Worm (Caenorhabditis elegans) whole organism, L3 larva: ENCODE results near the gene ZK470.2.

Experiments
- ZK546.5 ChIP-seq: sonication (generic microtip); optimal IDR thresholded peaks from 2 replicates; lab custom pipeline; 2017; ENCODE audit warnings: missing biosample characterization, missing genetic modification characterization
- aly-2 ChIP-seq: fragments of 150-350 bp; optimal IDR thresholded peaks from 2 replicates; lab custom pipeline; 2014; ENCODE audit warnings: missing biosample characterization, missing genetic modification characterization
- ama-1 ChIP-seq: fragments of 150-350 bp; optimal IDR thresholded peaks from 2 replicates; lab custom pipeline; 2018
- ceh-16 ChIP-seq: sonication (generic microtip); optimal IDR thresholded peaks from 2 replicates; lab custom pipeline; 2017; ENCODE audit warnings: missing biosample characterization, missing genetic modification characterization
- ceh-82 ChIP-seq: fragments of 150-350 bp; optimal IDR thresholded peaks from 2 replicates; lab custom pipeline; 2014; ENCODE audit warnings: missing biosample characterization, missing genetic modification characterization
- ceh-9 ChIP-seq: sonication (generic microtip); optimal IDR thresholded peaks from 2 replicates; lab custom pipeline; 2018; ENCODE audit warnings: missing biosample characterization, missing genetic modification characterization
- egl-27 ChIP-seq: sonication (generic microtip); optimal IDR thresholded peaks from 4 replicates; lab custom pipeline; 2017; ENCODE audit warnings: missing biosample characterization, missing genetic modification reagents, missing genetic modification characterization
- egl-5 ChIP-seq: fragments of 150-350 bp; optimal IDR thresholded peaks from 2 replicates; lab custom pipeline; 2017; ENCODE audit warnings: missing biosample characterization, missing genetic modification reagents, missing genetic modification characterization, inconsistent platforms
- elt-1 ChIP-seq: fragments of 150-350 bp; optimal IDR thresholded peaks from 2 replicates; lab custom pipeline; 2014; ENCODE audit warnings: missing biosample characterization, missing genetic modification characterization
- elt-2 ChIP-seq: sonication (generic microtip); optimal IDR thresholded peaks from 2 replicates; lab custom pipeline; 2016; ENCODE audit warnings: missing genetic modification reagents, mild to moderate bottlenecking, missing genetic modification characterization, missing compliant biosample characterization
- elt-3 ChIP-seq, 3 experiments: fragments of 150-350 bp in 1 of 3; sonication (generic microtip) in 2 of 3; optimal IDR thresholded peaks; 2 replicates in 2 of 3; 4 replicates in 1 of 3; lab custom pipeline; 2014 to 2017; ENCODE audit warnings: missing biosample characterization in 3 of 3, missing genetic modification characterization in 3 of 3
- eor-1 ChIP-seq, 2 experiments: fragments of 150-350 bp; optimal IDR thresholded peaks; 2 replicates each; lab custom pipeline; 2014 to 2018; ENCODE audit warnings: missing biosample characterization in 2 of 2, missing genetic modification characterization in 2 of 2
- fkh-2 ChIP-seq: fragments of 150-350 bp; optimal IDR thresholded peaks from 2 replicates; lab custom pipeline; 2014; ENCODE audit warnings: missing biosample characterization, missing genetic modification reagents, missing genetic modification characterization
- fos-1 ChIP-seq: fragments of 150-350 bp; optimal IDR thresholded peaks from 2 replicates; lab custom pipeline; 2014; ENCODE audit warnings: missing biosample characterization, missing genetic modification characterization
- hmg-11 ChIP-seq: sonication (generic microtip); optimal IDR thresholded peaks from 2 replicates; lab custom pipeline; 2016; ENCODE audit warnings: missing genetic modification characterization, missing compliant biosample characterization
- lin-15B ChIP-seq: fragments of 150-350 bp; optimal IDR thresholded peaks from 2 replicates; lab custom pipeline; 2014; ENCODE audit warnings: missing biosample characterization, missing genetic modification characterization
- lsy-12 ChIP-seq: sonication (generic microtip); optimal IDR thresholded peaks from 2 replicates; lab custom pipeline; 2016; ENCODE audit warnings: mild to moderate bottlenecking, missing genetic modification characterization, missing compliant biosample characterization
- mdl-1 ChIP-seq: fragments of 150-350 bp; optimal IDR thresholded peaks from 2 replicates; lab custom pipeline; 2014; ENCODE audit warnings: missing biosample characterization, missing genetic modification characterization
- nfya-1 ChIP-seq: sonication (generic microtip); optimal IDR thresholded peaks from 2 replicates; lab custom pipeline; 2017; ENCODE audit warnings: missing genetic modification characterization, mild to moderate bottlenecking, missing compliant biosample characterization, antibody characterized with exemption, moderate library complexity; ENCODE audit not compliant: insufficient read depth
- nhr-12 ChIP-seq: fragments of 150-350 bp; optimal IDR thresholded peaks from 2 replicates; lab custom pipeline; 2014; ENCODE audit warnings: missing biosample characterization, missing genetic modification characterization
- nhr-23 ChIP-seq: fragments of 150-350 bp; optimal IDR thresholded peaks from 2 replicates; lab custom pipeline; 2014; ENCODE audit warnings: missing biosample characterization, missing genetic modification reagents, missing genetic modification characterization
- nhr-237 ChIP-seq: fragments of 150-350 bp; optimal IDR thresholded peaks from 2 replicates; lab custom pipeline; 2014; ENCODE audit warnings: missing biosample characterization, missing genetic modification characterization
- nhr-25 ChIP-seq: sonication (generic microtip); optimal IDR thresholded peaks from 2 replicates; lab custom pipeline; 2017; ENCODE audit warnings: missing biosample characterization, missing genetic modification characterization
- nhr-28 ChIP-seq: fragments of 150-350 bp; optimal IDR thresholded peaks from 2 replicates; lab custom pipeline; 2014; ENCODE audit warnings: missing biosample characterization, missing genetic modification characterization
- nhr-43 ChIP-seq: sonication (generic microtip); optimal IDR thresholded peaks from 2 replicates; lab custom pipeline; 2016; ENCODE audit warnings: mild to moderate bottlenecking, missing genetic modification characterization, missing compliant biosample characterization; ENCODE audit not compliant: poor library complexity, severe bottlenecking
- nhr-67 ChIP-seq: fragments of 150-350 bp; optimal IDR thresholded peaks from 2 replicates; lab custom pipeline; 2014; ENCODE audit warnings: missing biosample characterization, missing genetic modification characterization
- pha-4 ChIP-seq: fragments of 150-350 bp; optimal IDR thresholded peaks from 2 replicates; lab custom pipeline; 2014; ENCODE audit warnings: missing biosample characterization, missing genetic modification reagents, missing genetic modification characterization
- pqm-1 ChIP-seq: fragments of 150-350 bp; optimal IDR thresholded peaks from 2 replicates; lab custom pipeline; 2017; ENCODE audit warnings: missing biosample characterization, missing genetic modification characterization, inconsistent platforms
- sea-2 ChIP-seq: fragments of 150-350 bp; sonication (generic microtip); optimal IDR thresholded peaks from 4 replicates; lab custom pipeline; 2014; ENCODE audit warnings: missing biosample characterization, missing genetic modification reagents, missing genetic modification characterization
- snpc-4 ChIP-seq: fragments of 150-350 bp; optimal IDR thresholded peaks from 2 replicates; lab custom pipeline; 2014; ENCODE audit warnings: missing biosample characterization, missing genetic modification characterization
- tbx-2 ChIP-seq: sonication (generic microtip); optimal IDR thresholded peaks from 2 replicates; lab custom pipeline; 2016; ENCODE audit warnings: mild to moderate bottlenecking, missing genetic modification characterization, missing compliant biosample characterization
- unc-62 ChIP-seq: fragments of 150-350 bp; sonication (generic microtip); optimal IDR thresholded peaks from 4 replicates; lab custom pipeline; 2014; ENCODE audit warnings: missing biosample characterization, missing genetic modification reagents, missing genetic modification characterization
- zag-1 ChIP-seq: fragments of 150-350 bp; optimal IDR thresholded peaks from 2 replicates; lab custom pipeline; 2014; ENCODE audit warnings: missing biosample characterization, missing genetic modification characterization
- ztf-4 ChIP-seq: fragments of 150-350 bp; optimal IDR thresholded peaks from 2 replicates; lab custom pipeline; 2014; ENCODE audit warnings: missing biosample characterization, missing genetic modification characterization

Gene ZK470.2

ce11 chrX:4146798-4147543, 12.0 kb downstream of the ZK470.2 start:
- TF ChIP-seq nhr-43 (tag; lab: Kevin White, UChicago) = peak; percentile 73
- TF ChIP-seq unc-62 = no peak
- peak; percentile 16 for TF ChIP-seq nhr-25 (tag; lab: Kevin White, UChicago)
- peak; percentile 79 for TF ChIP-seq ama-1
- no peak for TF ChIP-seq sea-2 (GFP tag; lab: Kevin White, UChicago)
- TF ChIP-seq egl-5 (tag; lab: Kevin White, UChicago) = no peak
- no peak for TF ChIP-seq elt-1
- peak; percentile 24 for TF ChIP-seq lsy-12

- TF ChIP-seq elt-2 (tag; lab: Kevin White, UChicago) (peak; percentile 1), nhr-23 (tag; lab: Kevin White, UChicago) (peak; percentile 55), nhr-28 (tag; lab: Kevin White, UChicago) (no peak), egl-27 (tag; lab: Kevin White, UChicago) (no peak), eor-1 (tag; optimal IDR thresholded peaks at IDR 0.05; lab: Kevin White, UChicago) (no peak), elt-1 (no peak), snpc-4 (no peak), aly-2 (tag; lab: Kevin White, UChicago) (peak; percentile 28), elt-3 (tag; optimal IDR thresholded peaks at IDR 0.05; lab: Kevin White, UChicago) (peak in 1 of 3 experiments; percentile 69), tbx-2 (peak; percentile 19), ceh-16 (tag; lab: Kevin White, UChicago) (no peak), ceh-9 (tag; lab: Kevin White, UChicago) (no peak), ztf-4 (tag; lab: Kevin White, UChicago) (peak; percentile 92), fkh-2 (tag; lab: Kevin White, UChicago) (no peak), fos-1 (tag; lab: Kevin White, UChicago) (no peak), lsy-12 (peak; percentile 23), nhr-43 (tag; lab: Kevin White, UChicago) (peak; percentile 54), zag-1 (no peak), nfya-1 (tag; lab: Kevin White, UChicago) (peak; percentile 67), ama-1 (peak; percentile 97), pha-4 (tag; lab: Kevin White, UChicago) (peak; percentile 38), nhr-25 (tag; lab: Kevin White, UChicago) (peak; percentile 89)
Measured at ce11 chrX:4147600-4148448, 12.9 kb downstream of the ZK470.2 start.

ce11 chrX:4148449-4149031, 13.6 kb downstream of the ZK470.2 start:
- no peak for TF ChIP-seq eor-1 (tag; optimal IDR thresholded peaks at IDR 0.05; lab: Kevin White, UChicago)
- peak; percentile 16 for TF ChIP-seq nhr-43 (tag; lab: Kevin White, UChicago)
- TF ChIP-seq, all 47 proteins: peak for 1

- TF ChIP-seq nhr-67 (tag; lab: Kevin White, UChicago) (no peak), hmg-11 (tag; lab: Kevin White, UChicago) (no peak), mdl-1 (tag; lab: Kevin White, UChicago) (no peak), ZK546.5 (tag; lab: Kevin White, UChicago) (no peak), nhr-237 (tag; lab: Kevin White, UChicago) (no peak), ama-1 (no peak), unc-62 (no peak), lsy-12 (no peak), zag-1 (no peak), ceh-16 (tag; lab: Kevin White, UChicago) (no peak), pqm-1 (tag; lab: Kevin White, UChicago) (no peak), pha-4 (tag; lab: Kevin White, UChicago) (no peak), lin-15B (tag; lab: Kevin White, UChicago) (no peak), ceh-82 (tag; lab: Kevin White, UChicago) (no peak), fos-1 (tag; lab: Kevin White, UChicago) (no peak), nhr-12 (tag; lab: Kevin White, UChicago) (no peak)
Measured at ce11 chrX:4151206-4151605, 16.3 kb downstream of the ZK470.2 start.
